Worm (Caenorhabditis elegans) whole organism, late embryonic: Measurements from ENCODE around the gene nhr-80.

Experiments
- mec-3 ChIP-seq: sonication (generic microtip); optimal IDR thresholded peaks from 2 replicates; lab custom pipeline; 2016; ENCODE audit warnings: borderline replicate concordance, missing genetic modification characterization, missing compliant biosample characterization
- ttx-3 ChIP-seq: sonication (generic microtip); optimal IDR thresholded peaks from 2 replicates; lab custom pipeline; 2016; ENCODE audit warnings: missing genetic modification reagents, missing genetic modification characterization, missing compliant biosample characterization

- TF ChIP-seq mec-3 (no peak), ttx-3 (tag; lab: Kevin White, UChicago) (no peak)
Measured at ce11 chrIII:2919-3371, 11.7 kb downstream of the nhr-80 start, which contains the start of the genes fbxa-6, cTel54X.2 and npr-30.
